Fruit fly (Drosophila melanogaster): ENCODE results near the gene CG3106.

Gene CG3106

DNA sequence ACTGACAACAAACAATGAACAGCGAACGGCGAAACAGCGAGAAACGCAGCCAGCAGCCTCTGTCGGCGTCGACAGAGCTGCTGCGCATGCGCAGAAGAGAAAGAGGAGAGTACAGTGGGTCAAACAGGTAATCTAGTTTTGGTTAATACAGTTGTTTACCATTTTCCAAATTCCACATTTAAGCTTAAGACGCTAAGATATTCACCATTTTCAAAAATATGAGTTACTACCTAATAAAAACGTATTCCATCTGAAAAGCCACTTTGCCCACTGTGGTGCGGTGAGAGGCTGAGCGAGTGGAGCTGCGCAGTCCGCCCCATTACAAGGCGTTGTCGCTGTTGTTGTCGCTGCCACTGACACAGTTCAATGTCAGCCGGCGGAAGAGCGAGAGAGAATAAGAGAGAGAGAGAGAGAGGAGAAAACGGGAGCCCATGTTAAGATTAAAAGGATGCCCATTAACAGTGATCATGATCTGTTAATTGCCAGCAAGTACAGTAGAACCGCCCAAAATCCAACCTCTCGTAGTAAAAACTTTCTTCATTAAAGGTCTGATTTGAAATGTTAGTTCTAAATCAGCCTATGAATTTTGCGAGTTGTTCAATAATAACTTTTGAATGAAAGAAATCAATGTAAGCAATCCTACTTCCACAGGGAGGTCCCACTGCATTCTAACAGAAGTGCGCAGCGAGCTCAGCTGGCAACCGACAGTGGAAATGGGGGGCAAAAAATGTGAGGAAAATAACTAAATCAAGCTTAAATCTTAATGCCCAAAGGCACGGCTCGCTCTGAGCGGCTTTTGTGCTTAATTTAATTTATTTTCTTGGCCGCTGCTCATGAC is 11.7 kb downstream of the CG3106 start (continued):
- peak; percentile 93 for TF ChIP-seq CG12769 (tag; optimal IDR thresholded peaks at IDR 0.05)
- TF ChIP-seq Sry-δ (GFP tag; optimal IDR thresholded peaks at IDR 0.05): peak; percentile 60
- peak; percentile 89 for TF ChIP-seq Gug (GFP tag; IDR thresholded peaks at IDR 0.05)
- TF ChIP-seq CG14710 (tag; optimal IDR thresholded peaks at IDR 0.05): peak; percentile 91
- no peak for TF ChIP-seq B-H2 (GFP tag; optimal IDR thresholded peaks at IDR 0.05)
- peak; percentile 91 for TF ChIP-seq bcd (GFP tag; optimal IDR thresholded peaks at IDR 0.05)
- TF ChIP-seq CG11093 (GFP tag; IDR thresholded peaks at IDR 0.05): peak; percentile 89
- TF ChIP-seq CG10274 (GFP tag; optimal IDR thresholded peaks at IDR 0.05): peak; percentile 72
- peak; percentile 75 for TF ChIP-seq vfl (GFP tag; optimal IDR thresholded peaks at IDR 0.05)
- no peak for TF ChIP-seq nerfin-2 (GFP tag; IDR thresholded peaks at IDR 0.05; ENCODE audit: partially characterized antibody)
- peak; percentile 93 for TF ChIP-seq CG14014 (GFP tag; IDR thresholded peaks at IDR 0.05)
- peak; percentile 52 for TF ChIP-seq MESR4 (GFP tag; optimal IDR thresholded peaks at IDR 0.05)
- peak; percentile 67 for TF ChIP-seq CG10147 (GFP tag; optimal IDR thresholded peaks at IDR 0.05)
- TF ChIP-seq CG4854 (GFP tag; optimal IDR thresholded peaks at IDR 0.05): peak; percentile 83
- TF ChIP-seq Atf-2 (GFP tag; optimal IDR thresholded peaks at IDR 0.05): peak; percentile 95
- peak; percentile 92 for TF ChIP-seq CG4424 (GFP tag; optimal IDR thresholded peaks at IDR 0.05)
- TF ChIP-seq knrl (GFP tag; IDR thresholded peaks at IDR 0.05; ENCODE audit: partially characterized antibody): peak; percentile 46; the same call in 1 of the 3 replicates
- peak; percentile 72 for TF ChIP-seq CG31224 (GFP tag; IDR thresholded peaks at IDR 0.05)
- TF ChIP-seq kay (GFP tag; optimal IDR thresholded peaks at IDR 0.05): peak; percentile 76
- TF ChIP-seq BEAF-32 (GFP tag; optimal IDR thresholded peaks at IDR 0.05): no peak
- peak; percentile 95 for TF ChIP-seq Mrtf (GFP tag; IDR thresholded peaks at IDR 0.05)
- TF ChIP-seq unpg (GFP tag; optimal IDR thresholded peaks at IDR 0.05): peak; percentile 97
- TF ChIP-seq pzg (GFP tag; optimal IDR thresholded peaks at IDR 0.05): no peak
- peak; percentile 92 for TF ChIP-seq repo (GFP tag; optimal IDR thresholded peaks at IDR 0.05)
- TF ChIP-seq Hmx (GFP tag; optimal IDR thresholded peaks at IDR 0.05): peak; percentile 49
- TF ChIP-seq CG7271 (tag; optimal IDR thresholded peaks at IDR 0.05): peak; percentile 46
- peak; percentile 90 for TF ChIP-seq CG12236 (GFP tag; optimal IDR thresholded peaks at IDR 0.05)
- peak; percentile 91 for TF ChIP-seq Adf1 (GFP tag; IDR thresholded peaks at IDR 0.05)
- peak; percentile 86 for TF ChIP-seq CG18476 (GFP tag; optimal IDR thresholded peaks at IDR 0.05)
- TF ChIP-seq lov (optimal IDR thresholded peaks at IDR 0.05): no peak
- peak; percentile 97 for TF ChIP-seq lov (GFP tag; IDR thresholded peaks at IDR 0.05)
- peak; percentile 60 for TF ChIP-seq fd102C (GFP tag; optimal IDR thresholded peaks at IDR 0.05)

DNA sequence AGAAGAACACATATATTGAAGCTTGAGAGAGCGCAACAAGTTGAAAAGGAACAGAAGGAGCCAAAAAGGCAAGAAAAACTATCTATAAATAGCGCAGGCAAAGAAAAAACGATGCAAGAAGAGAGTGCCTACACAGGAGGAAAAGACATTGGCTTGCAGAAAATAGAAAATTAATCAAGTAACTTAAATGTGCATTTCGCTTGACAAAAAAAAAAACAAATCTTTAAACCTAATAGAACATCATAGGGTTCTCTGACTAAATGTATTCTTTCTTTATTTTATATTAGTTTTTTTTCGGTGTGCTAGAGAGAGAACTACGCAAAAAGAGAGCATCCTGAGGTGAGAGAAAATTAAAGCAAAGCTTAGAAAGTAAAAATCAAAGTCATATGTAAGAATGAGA is 12.7 kb downstream of the CG3106 start:
- TF ChIP-seq CG15269 (tag; optimal IDR thresholded peaks at IDR 0.05) (peak; percentile 19), Vsx1 (GFP tag; optimal IDR thresholded peaks at IDR 0.05) (no peak), Abd-B (GFP tag; optimal IDR thresholded peaks at IDR 0.05) (peak; percentile 19), jing (GFP tag; optimal IDR thresholded peaks at IDR 0.05) (no peak), D19B (GFP tag; optimal IDR thresholded peaks at IDR 0.05) (no peak), CG17385 (GFP tag; optimal IDR thresholded peaks at IDR 0.05) (peak; percentile 24), Hey (tag; optimal IDR thresholded peaks at IDR 0.05) (no peak), Ets65A (GFP tag) (peak; percentile 10), CG32767 (GFP tag; IDR thresholded peaks at IDR 0.05) (no peak), z (GFP tag; IDR thresholded peaks at IDR 0.05) (0 out of 3 replicates have a peak, but pooled peaks have one; percentile 17), org-1 (GFP tag; optimal IDR thresholded peaks at IDR 0.05) (no peak), sr (GFP tag; IDR thresholded peaks at IDR 0.05) (no peak), h (optimal IDR thresholded peaks at IDR 0.05) (no peak), phol (tag; optimal IDR thresholded peaks at IDR 0.05) (peak; percentile 60), Dad (GFP tag; optimal IDR thresholded peaks at IDR 0.05) (no peak), grn (GFP tag; optimal IDR thresholded peaks at IDR 0.05) (no peak), Neu2 (GFP tag; optimal IDR thresholded peaks at IDR 0.05; ENCODE audit: borderline replicate concordance) (no peak), az2 (GFP tag; optimal IDR thresholded peaks at IDR 0.05) (peak; percentile 63), CG15514 (GFP tag; optimal IDR thresholded peaks at IDR 0.05) (no peak)
